Worm (Caenorhabditis elegans): ENCODE measurements around the gene srab-10.
A peak's percentile ranks its signal among the peaks of the same experiment; 100 is the strongest.

The srab-10 gene

DNA sequence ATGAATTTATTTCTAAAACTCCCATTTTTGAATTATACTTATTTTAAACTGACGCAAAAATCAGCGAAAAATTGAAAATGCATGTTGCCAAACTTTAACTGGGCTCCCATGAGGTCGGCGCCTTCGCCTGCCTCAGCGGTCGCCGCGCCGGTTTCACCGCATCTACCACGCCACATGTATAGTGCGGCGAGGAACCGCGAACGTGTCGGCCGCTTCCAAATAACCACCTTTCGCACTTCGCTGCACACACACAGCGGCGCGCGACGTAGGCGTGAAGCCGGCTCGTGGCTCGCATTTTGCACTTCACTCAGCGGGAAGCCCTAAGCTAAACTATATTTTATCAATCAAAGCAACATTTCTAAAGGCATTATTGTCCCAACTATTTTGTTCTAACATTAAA lies 43.9 kb downstream of the srab-10 start:
- TF ChIP-seq unc-62 (GFP tag; optimal IDR thresholded peaks at IDR 0.05) = no peak
- no peak for TF ChIP-seq ceh-79 (tag; optimal IDR thresholded peaks at IDR 0.05)
- no peak for TF ChIP-seq dox-1 (GFP tag; IDR thresholded peaks at IDR 0.05)
- TF ChIP-seq snpc-4 (GFP tag; optimal IDR thresholded peaks at IDR 0.05) = no peak
- peak in 1 of 4 experiments; percentile 53 for TF ChIP-seq snpc-4 (tag; optimal IDR thresholded peaks at IDR 0.05)

DNA sequence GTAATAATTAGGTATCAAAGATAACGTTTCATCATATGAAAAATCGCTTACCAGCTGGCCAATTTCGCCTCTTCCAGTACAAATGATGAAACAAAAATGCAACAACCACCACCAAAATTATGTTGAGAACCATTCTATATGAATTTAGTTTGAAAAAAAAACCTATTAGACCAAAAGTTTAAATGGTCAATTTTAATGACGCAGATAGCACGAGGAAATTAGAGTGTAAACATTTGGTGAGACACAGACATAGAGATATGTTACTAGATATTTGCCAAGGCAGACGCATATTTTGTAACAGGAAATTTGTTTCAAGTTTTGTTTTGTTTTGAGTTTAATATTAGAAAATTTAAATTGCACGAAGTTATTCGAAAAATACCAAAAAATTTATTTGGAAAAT lies 50.0 kb downstream of the srab-10 start, which contains the start of gene cyp-33C9:
TSS of gene cyp-33C9 (minus strand) at position 211 of the 400 bp plus-strand sequence.
- TF ChIP-seq nhr-80 (tag; optimal IDR thresholded peaks at IDR 0.05) = peak; percentile 8
- TF ChIP-seq tbp1 (GFP tag; optimal IDR thresholded peaks at IDR 0.05) = no peak
- peak; percentile 34; the same call in 1 of the 2 replicates for TF ChIP-seq hmg-1.2 (GFP tag; IDR thresholded peaks at IDR 0.05)

Data from whole organism, young adult.